Worm (Caenorhabditis elegans): Measurements from ENCODE around the gene srz-67.

srz-67 gene

DNA sequence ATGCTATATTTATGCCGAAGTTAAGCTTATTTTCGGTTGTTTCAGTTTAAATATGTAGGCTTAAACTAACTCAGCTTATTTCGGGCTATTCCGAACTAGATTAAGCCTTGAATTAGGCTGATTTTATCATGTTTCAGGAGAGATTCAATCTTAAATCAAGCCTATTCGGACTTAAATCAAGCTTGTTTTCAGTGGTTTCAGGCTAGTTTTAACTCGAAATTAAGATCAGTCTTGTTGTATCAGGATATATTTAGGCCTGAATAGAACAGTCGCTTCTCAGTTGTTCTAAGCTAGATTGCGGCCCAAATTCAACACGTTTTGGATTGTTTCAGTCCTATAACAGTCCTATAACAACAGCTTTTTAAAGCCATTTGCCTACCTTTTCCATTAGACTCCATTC lies 14.8 kb upstream of the srz-67 start:
- TF ChIP-seq unc-62 (GFP tag; optimal IDR thresholded peaks at IDR 0.05) (no peak), nhr-23 (tag; optimal IDR thresholded peaks at IDR 0.05) (no peak), nhr-28 (tag; optimal IDR thresholded peaks at IDR 0.05) (no peak), ztf-11 (tag; optimal IDR thresholded peaks at IDR 0.05) (no peak), tbx-2 (tag; optimal IDR thresholded peaks at IDR 0.05) (no peak), snpc-4 (tag; optimal IDR thresholded peaks at IDR 0.05) (no peak), nhr-67 (tag; optimal IDR thresholded peaks at IDR 0.05) (no peak), nhr-237 (tag; optimal IDR thresholded peaks at IDR 0.05) (no peak), nhr-12 (tag; optimal IDR thresholded peaks at IDR 0.05) (no peak), elt-3 (tag; optimal IDR thresholded peaks at IDR 0.05) (no peak), ceh-9 (tag; optimal IDR thresholded peaks at IDR 0.05) (no peak)

DNA sequence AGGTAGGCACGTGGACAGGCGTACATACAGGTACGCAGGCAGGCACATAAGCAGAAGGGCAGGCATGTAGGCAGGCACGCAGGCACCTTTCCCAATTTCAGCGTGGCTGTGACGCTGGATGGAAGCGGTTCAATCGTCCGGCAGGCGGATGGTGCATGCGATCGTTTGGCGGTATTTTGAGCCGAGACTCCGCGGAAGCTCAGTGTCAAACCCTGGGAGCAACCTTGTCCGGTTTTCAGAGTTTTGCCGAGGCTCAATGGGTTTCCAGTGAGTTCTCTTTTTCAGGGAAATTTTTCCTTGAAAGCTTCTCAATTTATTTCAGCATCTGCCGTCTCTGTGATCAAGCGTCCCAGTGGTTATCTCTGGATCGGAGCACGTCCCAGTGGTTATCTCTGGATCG lies 13.3 kb upstream of the srz-67 start:
- TF ChIP-seq ceh-16 (tag; optimal IDR thresholded peaks at IDR 0.05) (no peak), lsy-12 (tag; optimal IDR thresholded peaks at IDR 0.05) (no peak), zag-1 (tag; optimal IDR thresholded peaks at IDR 0.05) (no peak), fkh-2 (tag; optimal IDR thresholded peaks at IDR 0.05) (no peak), lin-15B (tag; optimal IDR thresholded peaks at IDR 0.05) (no peak), ama-1 (optimal IDR thresholded peaks at IDR 0.05) (no peak), nhr-76 (tag; optimal IDR thresholded peaks at IDR 0.05) (no peak), ztf-4 (tag; optimal IDR thresholded peaks at IDR 0.05) (no peak), nhr-28 (tag; optimal IDR thresholded peaks at IDR 0.05) (no peak), pqm-1 (tag; optimal IDR thresholded peaks at IDR 0.05) (no peak), aly-2 (tag; optimal IDR thresholded peaks at IDR 0.05) (no peak), ceh-9 (tag; optimal IDR thresholded peaks at IDR 0.05) (no peak), mdl-1 (tag; optimal IDR thresholded peaks at IDR 0.05) (no peak)

DNA sequence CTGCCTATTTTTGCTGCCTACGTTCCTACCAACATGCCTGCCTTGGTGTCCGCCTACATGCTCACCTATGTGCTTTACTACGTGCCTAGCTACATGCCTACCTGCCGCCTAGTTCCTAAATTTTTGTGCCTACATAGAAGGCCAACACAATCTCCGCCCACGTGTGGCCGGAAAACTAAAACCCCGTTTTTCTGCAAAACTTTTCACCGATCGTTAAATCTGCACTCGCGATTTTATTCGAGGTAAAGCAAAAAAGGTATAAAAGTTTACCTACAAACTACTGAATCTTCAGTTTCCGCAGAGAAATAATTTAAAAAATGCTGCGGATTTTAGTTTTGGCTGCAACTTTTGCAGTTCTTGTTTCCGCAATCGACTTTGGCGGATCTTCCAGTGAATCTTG lies 12.5 kb upstream of the srz-67 start, which contains the start of gene clec-124:
TSS of gene clec-124 (plus strand) at position 301 of the 400 bp plus-strand sequence.
- TF ChIP-seq nhr-77 (tag; optimal IDR thresholded peaks at IDR 0.05) (no peak), jun-1 (tag; optimal IDR thresholded peaks at IDR 0.05) (no peak), ceh-16 (tag; optimal IDR thresholded peaks at IDR 0.05) (no peak), lin-39 (tag; optimal IDR thresholded peaks at IDR 0.05) (no peak), unc-39 (tag; optimal IDR thresholded peaks at IDR 0.05) (no peak), aly-2 (tag; optimal IDR thresholded peaks at IDR 0.05) (no peak), mdl-1 (tag; optimal IDR thresholded peaks at IDR 0.05) (no peak), unc-62 (GFP tag; optimal IDR thresholded peaks at IDR 0.05) (no peak), hmg-11 (tag; optimal IDR thresholded peaks at IDR 0.05) (no peak), lin-15B (tag; optimal IDR thresholded peaks at IDR 0.05) (no peak), egl-27 (tag; optimal IDR thresholded peaks at IDR 0.05) (no peak), mml-1 (tag; optimal IDR thresholded peaks at IDR 0.05) (no peak), ceh-9 (tag; optimal IDR thresholded peaks at IDR 0.05) (no peak), ceh-82 (tag; optimal IDR thresholded peaks at IDR 0.05) (no peak), nhr-76 (tag; optimal IDR thresholded peaks at IDR 0.05) (no peak), nhr-28 (tag; optimal IDR thresholded peaks at IDR 0.05) (no peak), pha-4 (tag; optimal IDR thresholded peaks at IDR 0.05) (no peak), ceh-28 (tag; optimal IDR thresholded peaks at IDR 0.05) (no peak), eor-1 (tag; optimal IDR thresholded peaks at IDR 0.05) (no peak)

DNA sequence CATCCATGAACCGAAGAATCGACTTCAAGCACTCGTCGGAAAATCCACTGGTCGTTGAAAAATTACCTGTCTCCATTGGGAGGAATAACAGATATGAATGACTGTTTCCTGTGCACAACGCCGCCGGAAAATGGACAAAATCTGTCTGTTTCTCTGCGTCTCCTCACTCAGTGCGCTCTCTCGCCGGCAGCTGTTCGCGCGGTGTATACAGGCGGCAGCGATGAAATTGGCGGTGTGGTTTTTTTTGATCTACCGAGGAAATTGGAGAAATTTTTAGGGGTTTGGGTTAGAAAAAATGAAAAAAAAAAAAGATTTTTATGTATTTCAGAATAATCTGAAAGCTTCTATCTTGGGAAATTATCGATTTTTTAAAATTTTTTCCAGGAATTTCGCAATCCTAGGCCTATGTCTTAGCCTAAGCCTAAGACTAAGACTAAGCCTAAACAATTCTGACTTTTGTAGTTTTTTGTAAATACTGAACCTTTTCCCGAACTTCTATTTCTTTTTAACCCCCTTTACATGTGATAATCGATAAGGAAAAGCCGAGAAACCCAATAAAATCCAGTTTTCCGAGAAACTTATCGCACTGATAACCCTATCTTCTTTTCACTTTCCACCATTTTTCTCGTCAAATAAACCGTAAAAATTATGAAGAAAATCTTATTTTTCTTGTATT lies 11.2 kb upstream of the srz-67 start, which contains the start of the genes fbxc-50 and C17F4.2:
TSS of gene fbxc-50 (minus strand) at position 81 of the 676 bp plus-strand sequence.
TSS of gene C17F4.2 (plus strand) at position 626 of the 676 bp plus-strand sequence.
- TF ChIP-seq fkh-2 (tag; optimal IDR thresholded peaks at IDR 0.05) (no peak), pqm-1 (tag; optimal IDR thresholded peaks at IDR 0.05) (no peak), pha-4 (tag; optimal IDR thresholded peaks at IDR 0.05) (no peak), nfya-1 (tag; optimal IDR thresholded peaks at IDR 0.05; ENCODE audit: insufficient read depth) (no peak), ceh-9 (tag; optimal IDR thresholded peaks at IDR 0.05) (no peak), ceh-16 (tag; optimal IDR thresholded peaks at IDR 0.05) (no peak), elt-1 (tag; optimal IDR thresholded peaks at IDR 0.05) (no peak), aly-2 (tag; optimal IDR thresholded peaks at IDR 0.05) (no peak), egl-5 (tag; optimal IDR thresholded peaks at IDR 0.05) (no peak), nhr-77 (tag; optimal IDR thresholded peaks at IDR 0.05) (no peak), hmg-11 (tag; optimal IDR thresholded peaks at IDR 0.05) (no peak), nhr-43 (tag; optimal IDR thresholded peaks at IDR 0.05; ENCODE audit: poor library complexity, severe bottlenecking) (no peak), tbx-2 (tag; optimal IDR thresholded peaks at IDR 0.05) (no peak)

Data from whole organism, L3 larva.